Fruit fly (Drosophila melanogaster) Kc167 (cell line): ENCODE measurements around the gene GluClalpha.

Experiments
- h ChIP-seq: fragments of >200 bp; optimal IDR thresholded peaks from 3 replicates; lab custom pipeline; 2018; ENCODE audit warnings: missing external identifiers
- insv ChIP-seq: fragments of >200 bp; optimal IDR thresholded peaks from 3 replicates; lab custom pipeline; 2018; ENCODE audit warnings: missing external identifiers
- psq ChIP-seq: fragments of >200 bp; optimal IDR thresholded peaks from 2 replicates; lab custom pipeline; 2017; ENCODE audit warnings: missing external identifiers
- ttk ChIP-seq: sonication (Bioruptor generic); optimal IDR thresholded peaks from 2 replicates; lab custom pipeline; 2017; ENCODE audit warnings: missing external identifiers

dm6 chr3R:19792697-19793096 lies 62.2 kb downstream of the GluClalpha start:
- no peak for TF ChIP-seq ttk (lab: Kevin White, UChicago)
- no peak for TF ChIP-seq psq (lab: Kevin White, UChicago)
- no peak for TF ChIP-seq insv (lab: Kevin White, UChicago)
- no peak for TF ChIP-seq h (lab: Kevin White, UChicago)
